Worm (Caenorhabditis elegans): ENCODE results near the gene T02H6.4.

- no peak for TF ChIP-seq nfya-1 (tag; optimal IDR thresholded peaks at IDR 0.05; ENCODE audit: borderline replicate concordance, insufficient read depth)
- no peak for TF ChIP-seq ccch-3 (GFP tag; optimal IDR thresholded peaks at IDR 0.05)
- TF ChIP-seq hlh-12 (tag; optimal IDR thresholded peaks at IDR 0.05): no peak
- no peak for TF ChIP-seq F39B2.1 (GFP tag; IDR thresholded peaks at IDR 0.05)
- no peak for TF ChIP-seq unc-130 (GFP tag; optimal IDR thresholded peaks at IDR 0.05)
- no peak for TF ChIP-seq mel-28 (tag; optimal IDR thresholded peaks at IDR 0.05; ENCODE audit: borderline replicate concordance)
- TF ChIP-seq K12H6.12 (tag; optimal IDR thresholded peaks at IDR 0.05): no peak
- no peak for TF ChIP-seq ZK185.1 (tag; optimal IDR thresholded peaks at IDR 0.05; ENCODE audit: poor library complexity, severe bottlenecking)
Observed at ce11 chrII:724004-724403, 34.2 kb downstream of the T02H6.4 start.

Data from whole organism, young adult.